Worm (Caenorhabditis elegans): ENCODE data around the gene fbxa-82.

ce11 chrV:15051720-15052119 lies 610 bp downstream of the fbxa-82 start:
- TF ChIP-seq unc-62 (GFP tag; optimal IDR thresholded peaks at IDR 0.05) (no peak), ztf-11 (tag; optimal IDR thresholded peaks at IDR 0.05) (no peak), pha-4 (tag; optimal IDR thresholded peaks at IDR 0.05) (no peak), cnd-1 (tag; optimal IDR thresholded peaks at IDR 0.05) (no peak), nhr-2 (tag; optimal IDR thresholded peaks at IDR 0.05) (no peak), snpc-4 (tag; optimal IDR thresholded peaks at IDR 0.05) (no peak)

Measured in whole organism, mixed stage, embryonic.